Worm (Caenorhabditis elegans) whole organism, midembryonic: Measurements from ENCODE around the gene C12D8.9.

Source experiments
- T22C8.4 ChIP-seq: fragments of 200-800 bp; sonication (Bioruptor generic); IDR thresholded peaks from 2 replicates; pipeline ENCODE4 v1.3.6; 2022; ENCODE audit warnings: missing genetic modification characterization, missing compliant biosample characterization
- cog-1 ChIP-seq: sonication (generic microtip); optimal IDR thresholded peaks from 2 replicates; lab custom pipeline; 2016; ENCODE audit warnings: missing genetic modification characterization, missing compliant biosample characterization
- flt-1 ChIP-seq: fragments of 200-800 bp; sonication (Bioruptor generic); IDR thresholded peaks from 2 replicates; pipeline ENCODE4 v1.3.6; 2022; ENCODE audit warnings: missing genetic modification characterization, missing compliant biosample characterization
- klf-2 ChIP-seq: fragments of 200-800 bp; sonication (Bioruptor generic); conservative IDR thresholded peaks from 2 replicates; pipeline ENCODE4 v1.3.6; 2022; ENCODE audit warnings: missing genetic modification reagents, missing genetic modification characterization, missing compliant biosample characterization
- med-1 ChIP-seq: sonication (generic microtip); optimal IDR thresholded peaks from 2 replicates; lab custom pipeline; 2017; ENCODE audit warnings: missing genetic modification characterization, mild to moderate bottlenecking, missing compliant biosample characterization, antibody characterized with exemption, missing genetic modification reagents; ENCODE audit not compliant: insufficient read depth
- ref-1 ChIP-seq: fragments of 200-800 bp; sonication (Bioruptor generic); conservative IDR thresholded peaks from 2 replicates; pipeline ENCODE4 v1.3.6; 2022; ENCODE audit warnings: missing genetic modification reagents, missing genetic modification characterization, missing compliant biosample characterization
- tab-1 ChIP-seq: fragments of 200-800 bp; sonication (Bioruptor generic); IDR thresholded peaks from 2 replicates; pipeline ENCODE4 v1.3.6; 2022; ENCODE audit warnings: missing genetic modification characterization, missing compliant biosample characterization
- ztf-23 ChIP-seq: fragments of 200-800 bp; sonication (Bioruptor generic); IDR thresholded peaks from 2 replicates; pipeline ENCODE4 v1.3.6; 2022; ENCODE audit warnings: missing genetic modification reagents, missing genetic modification characterization, missing compliant biosample characterization
- ztf-29 ChIP-seq: fragments of 200-800 bp; sonication (Bioruptor generic); IDR thresholded peaks from 2 replicates; pipeline ENCODE4 v1.3.6; 2022; ENCODE audit warnings: missing genetic modification reagents, missing genetic modification characterization, missing compliant biosample characterization

The C12D8.9 gene

DNA sequence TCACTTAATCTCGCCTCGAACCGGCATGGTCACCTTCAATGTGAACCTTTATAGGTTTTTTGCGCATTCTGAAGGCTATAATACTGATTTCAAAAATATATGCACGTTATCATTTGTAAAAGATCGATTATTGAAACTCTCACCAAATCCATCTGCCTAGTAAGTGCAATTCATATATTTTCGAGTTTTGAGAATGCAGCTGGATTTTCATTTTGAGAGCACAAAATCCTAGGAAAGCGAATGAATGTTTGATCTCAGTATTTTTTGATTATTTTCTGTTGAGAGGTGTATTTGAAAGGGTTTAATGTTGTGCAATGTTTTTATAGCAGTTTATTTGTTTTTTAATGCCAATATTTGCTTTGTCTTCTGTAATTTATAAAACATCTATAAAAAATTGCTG is 33.0 kb upstream of the C12D8.9 start:
- TF ChIP-seq ztf-23 (GFP tag; lab: Robert Waterston, UW) (no peak), T22C8.4 (GFP tag; lab: Robert Waterston, UW) (no peak), tab-1 (GFP tag; lab: Robert Waterston, UW) (no peak), ztf-29 (no peak), flt-1 (GFP tag; lab: Robert Waterston, UW) (no peak), ref-1 (GFP tag; lab: Robert Waterston, UW) (no peak), med-1 (no peak), cog-1 (no peak), klf-2 (GFP tag; lab: Robert Waterston, UW) (no peak)

ce11 chrV:10275619-10276018 is 32.6 kb upstream of the C12D8.9 start, which contains the start of gene Y22F5A.11:
TSS of gene Y22F5A.11 (minus strand) at chrV:10275646.
- TF ChIP-seq ref-1 (GFP tag; lab: Robert Waterston, UW): no peak

DNA sequence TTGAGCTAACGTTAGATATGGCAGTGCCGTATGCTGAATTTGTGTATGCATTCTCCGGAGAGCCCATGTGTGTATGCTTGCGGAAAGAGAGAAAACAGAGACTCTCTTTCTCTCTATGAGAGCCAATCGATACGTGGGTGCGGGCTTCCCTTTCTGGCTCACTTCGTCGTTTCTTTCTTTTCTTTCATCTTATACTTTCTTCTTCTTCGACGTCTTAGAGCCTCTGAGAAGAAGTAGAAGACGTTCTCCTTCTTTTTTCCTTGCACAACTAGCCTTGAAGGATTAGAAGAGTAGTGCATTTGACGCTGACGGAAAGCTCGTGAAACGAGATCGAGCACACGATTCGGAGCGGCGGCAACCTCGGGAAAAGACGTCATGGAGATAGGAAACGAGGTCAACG is 30.8 kb upstream of the C12D8.9 start:
- TF ChIP-seq med-1 (no peak), tab-1 (GFP tag; lab: Robert Waterston, UW) (no peak), T22C8.4 (GFP tag; lab: Robert Waterston, UW) (0 out of 2 replicates have a peak, but pooled peaks have one; percentile 45), klf-2 (GFP tag; lab: Robert Waterston, UW) (no peak), cog-1 (no peak), ztf-23 (GFP tag; lab: Robert Waterston, UW) (no peak), ztf-29 (no peak)

- TF ChIP-seq flt-1 (GFP tag; lab: Robert Waterston, UW): no peak
- TF ChIP-seq klf-2 (GFP tag; lab: Robert Waterston, UW): no peak
- no peak for TF ChIP-seq med-1
- no peak for TF ChIP-seq ztf-29
- TF ChIP-seq cog-1: no peak
- TF ChIP-seq ref-1 (GFP tag; lab: Robert Waterston, UW): no peak
Measured at ce11 chrV:10270214-10270613, 27.2 kb upstream of the C12D8.9 start, which contains the start of gene ric-4. TSS of gene ric-4 (minus strand) at chrV:10270314.

DNA sequence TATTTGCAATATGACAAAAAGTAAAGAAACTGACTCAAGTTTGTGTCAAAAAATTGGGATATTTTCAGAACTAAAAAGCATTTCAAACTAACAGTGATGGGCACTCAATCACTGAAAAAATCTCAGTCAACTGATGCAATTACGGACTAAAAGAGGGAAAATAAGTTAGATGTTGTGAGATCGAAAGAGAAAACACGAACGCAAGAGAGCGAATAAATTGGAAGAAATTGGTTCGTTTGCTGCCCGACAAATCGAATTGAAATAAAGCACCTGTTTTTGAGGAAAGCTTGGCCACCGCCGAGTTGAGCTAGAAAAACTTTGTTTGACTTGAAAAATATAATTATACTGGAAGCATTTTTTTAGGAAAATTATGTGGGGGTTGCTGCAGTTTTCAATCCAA is 23.0 kb upstream of the C12D8.9 start:
- TF ChIP-seq ztf-23 (GFP tag; lab: Robert Waterston, UW) (no peak), T22C8.4 (GFP tag; lab: Robert Waterston, UW) (no peak), ztf-29 (no peak), med-1 (no peak), cog-1 (no peak), flt-1 (GFP tag; lab: Robert Waterston, UW) (no peak), tab-1 (GFP tag; lab: Robert Waterston, UW) (no peak), ref-1 (GFP tag; lab: Robert Waterston, UW) (no peak), klf-2 (GFP tag; lab: Robert Waterston, UW) (no peak)

DNA sequence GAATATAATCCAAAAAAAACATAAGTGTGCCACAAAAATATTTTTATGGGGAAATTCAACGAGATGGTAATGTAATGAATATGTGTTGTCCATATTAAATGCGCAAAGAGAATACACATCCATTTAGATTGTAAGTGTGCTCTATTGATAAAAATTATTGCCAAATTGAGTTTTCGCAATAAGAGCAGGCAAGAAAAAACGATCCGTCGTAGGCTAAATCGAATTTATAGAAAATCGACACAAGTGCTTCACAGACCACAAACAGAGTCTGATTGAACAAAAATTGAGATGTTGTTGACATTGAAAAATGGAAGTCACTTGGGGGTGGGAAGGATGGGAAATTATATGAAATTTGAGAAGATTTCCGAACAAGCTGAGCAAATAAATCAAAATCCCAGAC is 22.0 kb upstream of the C12D8.9 start:
- no peak for TF ChIP-seq med-1

- no peak for TF ChIP-seq ztf-23 (GFP tag; lab: Robert Waterston, UW)
- TF ChIP-seq ref-1 (GFP tag; lab: Robert Waterston, UW): no peak
- no peak for TF ChIP-seq T22C8.4 (GFP tag; lab: Robert Waterston, UW)
- TF ChIP-seq med-1: no peak
Measured at ce11 chrV:10260460-10260859, 17.5 kb upstream of the C12D8.9 start, which contains the start of gene sri-18. TSS of gene sri-18 (minus strand) at chrV:10260560.

ce11 chrV:10256050-10256449 is 13.0 kb upstream of the C12D8.9 start, which contains the start of gene nhr-232:
TSS of gene nhr-232 (plus strand) at chrV:10256170.
- TF ChIP-seq ref-1 (GFP tag; lab: Robert Waterston, UW) (no peak), tab-1 (GFP tag; lab: Robert Waterston, UW) (no peak), cog-1 (no peak), ztf-29 (no peak), med-1 (no peak), klf-2 (GFP tag; lab: Robert Waterston, UW) (no peak), ztf-23 (GFP tag; lab: Robert Waterston, UW) (no peak), flt-1 (GFP tag; lab: Robert Waterston, UW) (no peak), T22C8.4 (GFP tag; lab: Robert Waterston, UW) (no peak)

DNA sequence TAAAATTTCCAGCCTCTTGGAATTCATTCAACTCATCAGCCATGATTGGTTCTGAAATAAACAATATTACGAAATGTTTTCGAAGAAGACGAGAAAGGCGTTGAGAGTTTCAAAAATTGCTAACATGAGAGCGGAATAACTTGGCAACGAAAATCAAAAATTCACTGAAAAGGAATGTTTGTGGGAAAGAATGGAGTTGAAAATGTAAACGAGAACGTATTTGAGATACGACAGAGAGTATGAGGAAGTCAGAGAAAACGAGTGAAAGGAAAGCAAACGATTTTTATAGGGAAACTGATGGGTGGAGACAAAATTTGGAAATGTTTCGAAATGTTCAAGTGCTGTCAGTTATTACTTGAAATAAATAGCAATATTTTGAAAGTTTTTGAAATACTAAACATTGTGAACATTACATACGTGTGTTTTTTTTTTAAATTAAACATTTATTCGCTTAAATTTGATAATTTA is 12.0 kb upstream of the C12D8.9 start, which contains the start of gene rop-1:
TSS of gene rop-1 (minus strand) at position 51 of the 468 bp plus-strand sequence.
- TF ChIP-seq ref-1 (GFP tag; lab: Robert Waterston, UW): no peak
- TF ChIP-seq flt-1 (GFP tag; lab: Robert Waterston, UW): no peak
- TF ChIP-seq T22C8.4 (GFP tag; lab: Robert Waterston, UW): no peak
- no peak for TF ChIP-seq tab-1 (GFP tag; lab: Robert Waterston, UW)
- no peak for TF ChIP-seq klf-2 (GFP tag; lab: Robert Waterston, UW)
- TF ChIP-seq med-1: no peak
- TF ChIP-seq cog-1: no peak
- TF ChIP-seq ztf-29: no peak
- no peak for TF ChIP-seq ztf-23 (GFP tag; lab: Robert Waterston, UW)

DNA sequence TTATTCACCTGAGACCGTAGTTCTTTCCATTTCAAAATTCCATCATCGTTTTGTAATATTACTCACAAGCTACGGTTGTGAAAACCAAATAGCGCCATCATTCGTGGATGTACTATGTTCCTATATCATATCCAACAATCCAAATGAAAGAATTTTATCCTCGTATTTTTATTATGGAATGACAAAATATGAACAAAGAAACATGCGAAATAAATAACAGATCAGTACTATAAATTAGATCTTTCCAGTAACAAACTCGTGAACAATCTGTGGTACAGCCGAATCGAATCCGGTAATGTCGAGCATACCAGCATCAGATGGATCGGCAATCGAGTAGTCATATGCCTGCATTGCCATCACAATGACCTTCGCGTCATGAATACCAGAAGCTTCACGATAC is 9.7 kb upstream of the C12D8.9 start:
- TF ChIP-seq tab-1 (GFP tag; lab: Robert Waterston, UW) (no peak), cog-1 (no peak), flt-1 (GFP tag; lab: Robert Waterston, UW) (no peak), ztf-29 (no peak)

- no peak for TF ChIP-seq ztf-23 (GFP tag; lab: Robert Waterston, UW)
- no peak for TF ChIP-seq med-1
- no peak for TF ChIP-seq T22C8.4 (GFP tag; lab: Robert Waterston, UW)
- TF ChIP-seq ztf-29: no peak
- TF ChIP-seq tab-1 (GFP tag; lab: Robert Waterston, UW): no peak
- TF ChIP-seq flt-1 (GFP tag; lab: Robert Waterston, UW): no peak
- no peak for TF ChIP-seq klf-2 (GFP tag; lab: Robert Waterston, UW)
- no peak for TF ChIP-seq cog-1
- no peak for TF ChIP-seq ref-1 (GFP tag; lab: Robert Waterston, UW)
Measured at ce11 chrV:10249515-10249914, 6.5 kb upstream of the C12D8.9 start.
